Worm (Caenorhabditis elegans) whole organism, young adult: ENCODE measurements around the gene K01A6.7.
A peak's percentile ranks its signal among the peaks of the same experiment; 100 is the strongest.

Source experiments
- B0035.1 ChIP-seq: sonication (generic microtip); optimal IDR thresholded peaks from 2 replicates; lab custom pipeline; 2016; ENCODE audit warnings: missing genetic modification characterization, mild to moderate bottlenecking, missing compliant biosample characterization, missing genotype, missing genetic modification reagents
- B0336.3 ChIP-seq: fragments of 200-800 bp; sonication (Bioruptor generic); IDR thresholded peaks from 2 replicates; pipeline ENCODE4 v1.3.6; 2022; ENCODE audit warnings: missing genetic modification characterization, missing compliant biosample characterization
- F23B12.7 ChIP-seq: sonication (generic microtip); optimal IDR thresholded peaks from 2 replicates; lab custom pipeline; 2017; ENCODE audit warnings: missing genetic modification characterization, mild to moderate bottlenecking, missing compliant biosample characterization, antibody characterized with exemption, moderate library complexity; ENCODE audit not compliant: insufficient read depth
- F33H1.4 ChIP-seq: fragments of 200-800 bp; sonication (Bioruptor generic); IDR thresholded peaks from 2 replicates; pipeline ENCODE4 v1.3.6; 2022; ENCODE audit warnings: missing genetic modification reagents, missing genetic modification characterization, missing compliant biosample characterization
- F39B2.1 ChIP-seq: fragments of 200-800 bp; sonication (Bioruptor generic); IDR thresholded peaks from 2 replicates; pipeline ENCODE4 v1.3.6; 2022; ENCODE audit warnings: missing genetic modification reagents, missing genetic modification characterization, missing compliant biosample characterization
- F49E8.2 ChIP-seq: sonication (generic microtip); optimal IDR thresholded peaks from 3 replicates; lab custom pipeline; 2017; ENCODE audit warnings: missing genetic modification characterization, mild to moderate bottlenecking, missing compliant biosample characterization, antibody characterized with exemption, moderate library complexity; ENCODE audit not compliant: insufficient read depth
- K12H6.12 ChIP-seq: fragments of 200-800 bp; sonication (Bioruptor generic); optimal IDR thresholded peaks from 2 replicates; lab custom pipeline; 2018; ENCODE audit warnings: mild to moderate bottlenecking, missing genetic modification characterization, missing compliant biosample characterization
- Y53G8AR.9 ChIP-seq: fragments of 200-800 bp; sonication (Bioruptor generic); conservative IDR thresholded peaks from 2 replicates; pipeline ENCODE4 v1.3.6; 2022; ENCODE audit warnings: missing genetic modification reagents, missing genetic modification characterization, missing compliant biosample characterization
- Y56A3A.18 ChIP-seq: fragments of 200-800 bp; sonication (Bioruptor generic); IDR thresholded peaks from 2 replicates; pipeline ENCODE4 v1.3.6; 2022; ENCODE audit warnings: missing genetic modification reagents, missing genetic modification characterization, missing compliant biosample characterization
- ZK185.1 ChIP-seq: sonication (generic microtip); optimal IDR thresholded peaks from 2 replicates; lab custom pipeline; 2016; ENCODE audit warnings: mild to moderate bottlenecking, missing genetic modification characterization, missing compliant biosample characterization; ENCODE audit not compliant: poor library complexity, severe bottlenecking
- ama-1 ChIP-seq, 3 experiments: fragments of 150-350 bp in 1 of 3; sonication (generic microtip) in 2 of 3; optimal IDR thresholded peaks; 2 replicates each; lab custom pipeline; 2014 to 2018; ENCODE audit warnings: missing biosample characterization in 2 of 3, missing genetic modification characterization in 2 of 3, missing genetic modification reagents in 2 of 3
- atf-7 ChIP-seq: sonication (generic microtip); optimal IDR thresholded peaks from 2 replicates; lab custom pipeline; 2017; ENCODE audit warnings: mild to moderate bottlenecking, missing genetic modification characterization, missing compliant biosample characterization
- athp-1 ChIP-seq: sonication (generic microtip); optimal IDR thresholded peaks from 2 replicates; lab custom pipeline; 2017; ENCODE audit warnings: mild to moderate bottlenecking, missing genetic modification characterization, missing compliant biosample characterization
- attf-6 ChIP-seq: fragments of 200-800 bp; sonication (Bioruptor generic); IDR thresholded peaks from 2 replicates; pipeline ENCODE4 v1.3.6; 2022; ENCODE audit warnings: missing genetic modification reagents, missing genetic modification characterization, missing compliant biosample characterization
- bed-2 ChIP-seq: fragments of 200-800 bp; sonication (Bioruptor generic); IDR thresholded peaks from 2 replicates; pipeline ENCODE4 v1.3.6; 2022; ENCODE audit warnings: missing genetic modification reagents, missing genetic modification characterization, missing compliant biosample characterization
- ccch-3 ChIP-seq: fragments of 200-800 bp; sonication (Bioruptor generic); optimal IDR thresholded peaks from 2 replicates; lab custom pipeline; 2018; ENCODE audit warnings: mild to moderate bottlenecking, missing genetic modification characterization, missing compliant biosample characterization
- ceh-27 ChIP-seq: fragments of 200-800 bp; sonication (Bioruptor generic); optimal IDR thresholded peaks from 2 replicates; lab custom pipeline; 2018; ENCODE audit warnings: mild to moderate bottlenecking, missing genetic modification characterization, moderate library complexity, missing compliant biosample characterization
- ceh-40 ChIP-seq: fragments of 200-800 bp; sonication (Bioruptor generic); IDR thresholded peaks from 2 replicates; pipeline ENCODE4 v1.3.6; 2022; ENCODE audit warnings: missing genetic modification characterization, missing compliant biosample characterization
- ceh-79 ChIP-seq: sonication (generic microtip); optimal IDR thresholded peaks from 2 replicates; lab custom pipeline; 2017; ENCODE audit warnings: mild to moderate bottlenecking, missing genetic modification characterization, missing compliant biosample characterization
- dox-1 ChIP-seq: fragments of 200-800 bp; sonication (Bioruptor generic); IDR thresholded peaks from 2 replicates; pipeline ENCODE4 v1.3.6; 2022; ENCODE audit warnings: missing genetic modification reagents, missing genetic modification characterization, missing compliant biosample characterization
- egl-44 ChIP-seq: fragments of 200-800 bp; sonication (Bioruptor generic); IDR thresholded peaks from 2 replicates; pipeline ENCODE4 v1.3.6; 2022; ENCODE audit warnings: missing genetic modification reagents, missing genetic modification characterization, missing compliant biosample characterization
- egrh-3 ChIP-seq: fragments of 200-800 bp; sonication (Bioruptor generic); IDR thresholded peaks from 2 replicates; pipeline ENCODE4 v1.3.6; 2022; ENCODE audit warnings: missing genetic modification reagents, missing genetic modification characterization, missing compliant biosample characterization
- ekl-4 ChIP-seq: fragments of 200-800 bp; sonication (Bioruptor generic); IDR thresholded peaks from 2 replicates; pipeline ENCODE4 v1.3.6; 2022; ENCODE audit warnings: missing genetic modification reagents, missing genetic modification characterization, missing compliant biosample characterization
- ets-4 ChIP-seq: fragments of 200-800 bp; sonication (Bioruptor generic); optimal IDR thresholded peaks from 2 replicates; lab custom pipeline; 2018; ENCODE audit warnings: mild to moderate bottlenecking, missing genetic modification characterization, missing compliant biosample characterization
- him-1 ChIP-seq: sonication (generic microtip); optimal IDR thresholded peaks from 2 replicates; lab custom pipeline; 2016; ENCODE audit warnings: missing genotype, missing genetic modification reagents, missing genetic modification characterization, missing compliant biosample characterization
- hlh-12 ChIP-seq: sonication (generic microtip); optimal IDR thresholded peaks from 2 replicates; lab custom pipeline; 2016; ENCODE audit warnings: missing genetic modification characterization, missing compliant biosample characterization
- hrde-1 ChIP-seq: sonication (generic microtip); optimal IDR thresholded peaks from 2 replicates; lab custom pipeline; 2016; ENCODE audit warnings: missing genetic modification characterization, mild to moderate bottlenecking, missing compliant biosample characterization, moderate library complexity, missing genotype, missing genetic modification reagents, borderline replicate concordance
- lag-1 ChIP-seq: fragments of 200-800 bp; sonication (Bioruptor generic); IDR thresholded peaks from 2 replicates; pipeline ENCODE4 v1.3.6; 2022; ENCODE audit warnings: missing genetic modification reagents, missing genetic modification characterization, missing compliant biosample characterization
- let-526 ChIP-seq: fragments of 200-800 bp; sonication (Bioruptor generic); IDR thresholded peaks from 2 replicates; pipeline ENCODE4 v1.3.6; 2022; ENCODE audit warnings: missing genetic modification reagents, missing genetic modification characterization, missing compliant biosample characterization
- let-607 ChIP-seq, 2 experiments: fragments of 200-800 bp in 1 of 2; sonication (Bioruptor generic) in 1 of 2; sonication (generic microtip) in 1 of 2; optimal IDR thresholded peaks; 2 replicates each; lab custom pipeline; 2016 to 2018; ENCODE audit warnings: mild to moderate bottlenecking in 2 of 2, missing compliant biosample characterization in 2 of 2, missing genetic modification characterization in 2 of 2, moderate library complexity in 2 of 2, missing genotype in 1 of 2
- lsy-27 ChIP-seq: sonication (generic microtip); optimal IDR thresholded peaks from 2 replicates; lab custom pipeline; 2017; ENCODE audit warnings: missing genetic modification characterization, mild to moderate bottlenecking, missing compliant biosample characterization, antibody characterized with exemption, missing genotype, borderline replicate concordance; ENCODE audit not compliant: insufficient read depth
- madf-3 ChIP-seq: fragments of 200-800 bp; sonication (Bioruptor generic); IDR thresholded peaks from 2 replicates; pipeline ENCODE4 v1.3.6; 2022; ENCODE audit warnings: missing genetic modification reagents, missing genetic modification characterization, missing compliant biosample characterization
- madf-6 ChIP-seq: fragments of 200-800 bp; sonication (Bioruptor generic); IDR thresholded peaks from 2 replicates; pipeline ENCODE4 v1.3.6; 2022; ENCODE audit warnings: missing genetic modification reagents, missing genetic modification characterization, missing compliant biosample characterization
- mes-4 ChIP-seq: sonication (generic microtip); optimal IDR thresholded peaks from 2 replicates; lab custom pipeline; 2016; ENCODE audit warnings: missing genotype, missing genetic modification characterization, missing compliant biosample characterization
- mxl-1 ChIP-seq: sonication (generic microtip); optimal IDR thresholded peaks from 2 replicates; lab custom pipeline; 2016; ENCODE audit warnings: missing genetic modification characterization, missing compliant biosample characterization
- nfya-2 ChIP-seq: fragments of 200-800 bp; sonication (Bioruptor generic); IDR thresholded peaks from 2 replicates; pipeline ENCODE4 v1.3.6; 2022; ENCODE audit warnings: missing genetic modification reagents, missing genetic modification characterization, missing compliant biosample characterization
- nhr-80 ChIP-seq: sonication (generic microtip); optimal IDR thresholded peaks from 2 replicates; lab custom pipeline; 2016; ENCODE audit warnings: missing genetic modification characterization, missing compliant biosample characterization
- pha-4 ChIP-seq: fragments of 150-350 bp; sonication (generic microtip); optimal IDR thresholded peaks from 2 replicates; lab custom pipeline; 2014; ENCODE audit warnings: missing biosample characterization, missing genetic modification reagents, missing genetic modification characterization
- snpc-3.4 ChIP-seq: sonication (generic microtip); optimal IDR thresholded peaks from 2 replicates; lab custom pipeline; 2017; ENCODE audit warnings: missing genetic modification characterization, mild to moderate bottlenecking, missing compliant biosample characterization, antibody characterized with exemption, moderate library complexity, missing genotype, missing genetic modification reagents
- snpc-4 ChIP-seq, 5 experiments: fragments of 150-350 bp in 1 of 5; sonication (generic microtip) in 4 of 5; optimal IDR thresholded peaks; 2 replicates each; lab custom pipeline; 2014 to 2018; ENCODE audit warnings: missing genetic modification characterization in 5 of 5, missing biosample characterization in 3 of 5, antibody characterized with exemption in 2 of 5, mild to moderate bottlenecking in 2 of 5, missing compliant biosample characterization in 2 of 5, missing genotype in 2 of 5, moderate library complexity in 2 of 5, missing genetic modification reagents in 1 of 5
- somi-1 ChIP-seq: fragments of 200-800 bp; sonication (Bioruptor generic); optimal IDR thresholded peaks from 2 replicates; lab custom pipeline; 2018; ENCODE audit warnings: mild to moderate bottlenecking, missing genetic modification characterization, missing compliant biosample characterization
- sptf-2 ChIP-seq: fragments of 200-800 bp; sonication (Bioruptor generic); optimal IDR thresholded peaks from 2 replicates; lab custom pipeline; 2018; ENCODE audit warnings: mild to moderate bottlenecking, missing genetic modification characterization, missing compliant biosample characterization
- unc-130 ChIP-seq: sonication (generic microtip); optimal IDR thresholded peaks from 2 replicates; lab custom pipeline; 2016; ENCODE audit warnings: missing genetic modification reagents, missing genetic modification characterization, missing compliant biosample characterization
- zfh-2 ChIP-seq: fragments of 200-800 bp; sonication (Bioruptor generic); conservative IDR thresholded peaks from 2 replicates; pipeline ENCODE4 v1.3.6; 2022; ENCODE audit warnings: missing genetic modification reagents, missing genetic modification characterization, missing compliant biosample characterization
- ztf-3 ChIP-seq: fragments of 200-800 bp; sonication (Bioruptor generic); optimal IDR thresholded peaks from 2 replicates; lab custom pipeline; 2018; ENCODE audit warnings: mild to moderate bottlenecking, missing genetic modification characterization, missing compliant biosample characterization
- ztf-6 ChIP-seq: fragments of 200-800 bp; sonication (Bioruptor generic); IDR thresholded peaks from 2 replicates; pipeline ENCODE4 v1.3.6; 2022; ENCODE audit warnings: missing genetic modification reagents, missing genetic modification characterization, missing compliant biosample characterization

K01A6.7 gene

DNA sequence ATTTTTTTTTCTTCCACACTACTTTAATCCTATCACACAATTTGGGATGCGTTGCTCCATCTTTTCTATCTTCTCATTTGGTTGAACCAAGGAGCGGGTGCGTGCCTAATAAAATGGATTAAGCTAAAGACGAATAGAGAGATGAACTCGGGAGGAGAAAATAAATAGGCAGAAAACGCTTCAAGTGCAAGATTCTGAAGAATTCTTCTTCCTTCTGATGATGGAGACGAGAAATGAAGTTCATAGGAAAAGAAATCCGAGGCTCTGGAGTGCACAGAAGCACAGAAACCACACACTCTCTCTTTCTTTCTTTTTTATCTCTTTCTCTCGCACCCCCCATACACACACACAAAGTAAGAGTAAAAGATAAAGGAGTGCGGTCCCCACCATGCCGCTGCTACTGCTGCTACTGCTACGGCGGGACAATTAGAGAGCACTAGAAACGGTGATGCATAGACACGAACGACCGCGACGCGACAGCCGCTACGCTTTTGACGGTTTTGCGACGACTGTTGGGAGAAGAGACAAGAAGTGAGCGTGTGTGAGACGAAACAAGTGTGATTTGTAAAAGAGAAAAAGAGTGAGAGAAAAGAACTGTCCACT is 46.2 kb downstream of the K01A6.7 start (continued):
- TF ChIP-seq ama-1 (optimal IDR thresholded peaks at IDR 0.05; lab: Kevin White, UChicago) (no peak), ama-1 (GFP tag; optimal IDR thresholded peaks at IDR 0.05; lab: Kevin White, UChicago) (no peak), him-1 (tag; lab: Kevin White, UChicago) (no peak), athp-1 (tag; lab: Kevin White, UChicago) (no peak), F33H1.4 (no peak), F39B2.1 (GFP tag; lab: Robert Waterston, UW) (no peak), hlh-12 (no peak), bed-2 (GFP tag; lab: Robert Waterston, UW) (no peak), F23B12.7 (no peak), Y53G8AR.9 (GFP tag; lab: Robert Waterston, UW) (no peak), ceh-40 (no peak), ztf-6 (GFP tag; lab: Robert Waterston, UW) (no peak), hrde-1 (no peak), mes-4 (tag; lab: Kevin White, UChicago) (no peak), ekl-4 (no peak), ccch-3 (GFP tag; lab: Kevin White, UChicago) (no peak), attf-6 (GFP tag; lab: Robert Waterston, UW) (no peak), let-526 (GFP tag; lab: Robert Waterston, UW) (no peak), F49E8.2 (tag; lab: Kevin White, UChicago) (no peak), zfh-2 (GFP tag; lab: Robert Waterston, UW) (peak; percentile 89), lag-1 (GFP tag; lab: Robert Waterston, UW) (no peak), snpc-4 (GFP tag; optimal IDR thresholded peaks at IDR 0.05; lab: Kevin White, UChicago) (no peak), snpc-4 (tag; optimal IDR thresholded peaks at IDR 0.05; lab: Kevin White, UChicago) (peak in 3 of 4 experiments; percentile 15 to 43 (median 25)), ets-4 (GFP tag; lab: Kevin White, UChicago) (peak; percentile 89), K12H6.12 (tag; lab: Kevin White, UChicago) (peak; percentile 66), somi-1 (GFP tag; lab: Kevin White, UChicago) (no peak), nfya-2 (GFP tag; lab: Robert Waterston, UW) (no peak), egrh-3 (GFP tag; lab: Robert Waterston, UW) (peak; percentile 47), atf-7 (tag; lab: Kevin White, UChicago) (peak; percentile 48), unc-130 (GFP tag; lab: Kevin White, UChicago) (no peak), ZK185.1 (tag; lab: Kevin White, UChicago) (peak; percentile 53), B0035.1 (tag; lab: Kevin White, UChicago) (no peak), sptf-2 (GFP tag; lab: Kevin White, UChicago) (no peak), madf-3 (GFP tag; lab: Robert Waterston, UW) (peak; percentile 83), mxl-1 (tag; lab: Kevin White, UChicago) (no peak), egl-44 (GFP tag; lab: Robert Waterston, UW) (0 out of 2 replicates have a peak, but pooled peaks have one; percentile 21), nhr-80 (peak; percentile 98), lsy-27 (tag; lab: Kevin White, UChicago) (no peak), madf-6 (no peak), Y56A3A.18 (GFP tag; lab: Robert Waterston, UW) (peak; percentile 45; the same call in 1 of the 2 replicates), B0336.3 (GFP tag; lab: Robert Waterston, UW) (peak; percentile 86), ceh-27 (GFP tag; lab: Kevin White, UChicago) (peak; percentile 32), ceh-79 (tag; lab: Kevin White, UChicago) (no peak), dox-1 (GFP tag; lab: Robert Waterston, UW) (peak; percentile 83), pha-4 (no peak), snpc-3.4 (tag; lab: Kevin White, UChicago) (no peak), ztf-3 (GFP tag; lab: Kevin White, UChicago) (no peak), let-607 (tag; optimal IDR thresholded peaks at IDR 0.05; lab: Kevin White, UChicago) (peak in 1 of 2 experiments; percentile 53)
